Worm (Caenorhabditis elegans): ENCODE data around the gene bath-23.

- TF ChIP-seq F13C5.2 (tag; optimal IDR thresholded peaks at IDR 0.05) (no peak), ama-1 (optimal IDR thresholded peaks at IDR 0.05) (no peak), ceh-36 (tag; optimal IDR thresholded peaks at IDR 0.05) (no peak), aly-1 (tag; optimal IDR thresholded peaks at IDR 0.05) (no peak)
Measured at ce11 chrII:3368097-3368496, 3.0 kb upstream of the bath-23 start, which contains the start of gene Y49F6C.7.
